Fruit fly (Drosophila melanogaster) whole organism: Measurements from ENCODE around the gene Eig71Ei.

Source experiments
- Dll ChIP-seq: fragments of >200 bp; optimal IDR thresholded peaks from 2 replicates; lab custom pipeline; 2017
- EcR ChIP-seq, 2 experiments: fragments of >200 bp; optimal IDR thresholded peaks; 2 replicates each; lab custom pipeline; 2017; ENCODE audit warnings: missing biosample characterization in 2 of 2, missing genetic modification characterization in 2 of 2, missing genetic modification reagents in 2 of 2
- pan ChIP-seq: fragments of >200 bp; optimal IDR thresholded peaks from 2 replicates; lab custom pipeline; 2017
- psq ChIP-seq: fragments of >200 bp; optimal IDR thresholded peaks from 2 replicates; lab custom pipeline; 2017
- usp ChIP-seq: fragments of >200 bp; optimal IDR thresholded peaks from 2 replicates; lab custom pipeline; 2017; ENCODE audit warnings: missing biosample characterization, missing genetic modification characterization, mixed read lengths

- TF ChIP-seq psq (lab: Kevin White, UChicago) (no peak), Dll (no peak), pan (lab: Kevin White, UChicago) (no peak), EcR (GFP tag; optimal IDR thresholded peaks at IDR 0.05; lab: Kevin White, UChicago) (no peak), usp (GFP tag; lab: Kevin White, UChicago) (no peak)
Observed at dm6 chr3L:15677662-15678061, 18.2 kb downstream of the Eig71Ei start.
